ENCODE assay signal across 2 fruit fly cellular contexts in the genomic region with DNA sequence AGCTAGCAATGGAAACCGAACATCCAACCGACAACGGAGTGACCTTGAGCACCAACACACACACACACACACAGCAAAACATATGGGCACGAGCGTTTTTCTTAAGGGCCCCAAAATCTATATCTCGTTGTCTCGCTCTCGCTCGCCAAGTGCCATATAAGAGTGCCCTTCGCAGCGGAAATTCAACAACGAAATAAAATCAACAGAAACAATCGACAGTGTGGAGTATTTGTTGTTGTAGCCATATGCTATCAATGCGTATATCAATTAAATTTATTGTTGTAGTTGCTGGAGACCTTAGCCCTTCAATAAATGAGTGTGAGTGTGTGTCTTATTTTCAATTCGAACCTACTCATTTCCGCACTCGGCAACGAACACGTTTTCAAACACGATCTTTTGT.
TF ChIP-seq lines count a peak whose summit lies in the region.

No protein-coding gene starts in this region.

- TF ChIP-seq CTCF in whole organism, embryonic (GFP tag; optimal IDR thresholded peaks at IDR 0.05; lab: Kevin White, UChicago) = no peak

TF ChIP-seq in whole organism, embryonic, 481 proteins besides CTCF, POLR2A, EP300 and RAD21 (continues in another document):
- peak; percentile 89 for TF ChIP-seq Deaf1 (tag; optimal IDR thresholded peaks at IDR 0.05; lab: Kevin White, UChicago)
- peak; percentile 27 for TF ChIP-seq ATbp (GFP tag; optimal IDR thresholded peaks at IDR 0.05; lab: Kevin White, UChicago)
- TF ChIP-seq CG7372 (GFP tag; IDR thresholded peaks at IDR 0.05; lab: Robert Waterston, UW) = no peak
- peak; percentile 63 for TF ChIP-seq CG7987 (GFP tag; optimal IDR thresholded peaks at IDR 0.05; lab: Kevin White, UChicago)
- TF ChIP-seq CG18619 (GFP tag; optimal IDR thresholded peaks at IDR 0.05; lab: Kevin White, UChicago) = peak; percentile 21
- peak; percentile 53; the same call in 1 of the 2 replicates for TF ChIP-seq Awh (GFP tag; IDR thresholded peaks at IDR 0.05; lab: Robert Waterston, UW)
- TF ChIP-seq Atf-2 (GFP tag; optimal IDR thresholded peaks at IDR 0.05; lab: Kevin White, UChicago) = no peak
- TF ChIP-seq CrebB (tag; optimal IDR thresholded peaks at IDR 0.05; lab: Kevin White, UChicago) = peak; percentile 10
- TF ChIP-seq Hmr (GFP tag; optimal IDR thresholded peaks at IDR 0.05; lab: Kevin White, UChicago) = peak; percentile 30
- peak; percentile 49 for TF ChIP-seq CG13894 (tag; optimal IDR thresholded peaks at IDR 0.05; lab: Kevin White, UChicago)
- peak; percentile 12 for TF ChIP-seq CG6813 (GFP tag; optimal IDR thresholded peaks at IDR 0.05; lab: Kevin White, UChicago)
- no peak for TF ChIP-seq CG30431 (GFP tag; optimal IDR thresholded peaks at IDR 0.05; lab: Kevin White, UChicago)
- peak; percentile 94 for TF ChIP-seq mirr (GFP tag; optimal IDR thresholded peaks at IDR 0.05; lab: Kevin White, UChicago)
- TF ChIP-seq sd (tag; optimal IDR thresholded peaks at IDR 0.05; lab: Kevin White, UChicago) = peak; percentile 89
- TF ChIP-seq CG7839 (tag; optimal IDR thresholded peaks at IDR 0.05; lab: Kevin White, UChicago) = no peak
- TF ChIP-seq lab (GFP tag; optimal IDR thresholded peaks at IDR 0.05; lab: Kevin White, UChicago) = peak; percentile 64
- peak; percentile 40 for TF ChIP-seq CG13296 (GFP tag; optimal IDR thresholded peaks at IDR 0.05; lab: Kevin White, UChicago)
- TF ChIP-seq CG31365 (tag; optimal IDR thresholded peaks at IDR 0.05; lab: Kevin White, UChicago) = no peak
- 0 out of 2 replicates have a peak, but pooled peaks have one; percentile 35 for TF ChIP-seq CG4360 (GFP tag; IDR thresholded peaks at IDR 0.05; lab: Robert Waterston, UW)
- TF ChIP-seq Med (GFP tag; lab: Kevin White, UChicago) = peak; percentile 83
- TF ChIP-seq CG12769 (tag; optimal IDR thresholded peaks at IDR 0.05; lab: Kevin White, UChicago) = peak; percentile 81
- no peak for TF ChIP-seq CG7928 (GFP tag; optimal IDR thresholded peaks at IDR 0.05; lab: Kevin White, UChicago)
- no peak for TF ChIP-seq gsb-n (tag; optimal IDR thresholded peaks at IDR 0.05; lab: Kevin White, UChicago)
- peak; percentile 8 for TF ChIP-seq CG15011 (GFP tag; optimal IDR thresholded peaks at IDR 0.05; lab: Kevin White, UChicago)
- TF ChIP-seq cg (GFP tag; optimal IDR thresholded peaks at IDR 0.05; lab: Kevin White, UChicago) = peak; percentile 76
- peak; percentile 71 for TF ChIP-seq CG10543 (GFP tag; optimal IDR thresholded peaks at IDR 0.05; lab: Kevin White, UChicago)
- TF ChIP-seq unc-4 (GFP tag; IDR thresholded peaks at IDR 0.05; lab: Robert Waterston, UW; ENCODE audit: partially characterized antibody) = peak; percentile 31; the same call in 1 of the 2 replicates
- TF ChIP-seq hkb (optimal IDR thresholded peaks at IDR 0.05; lab: Kevin White, UChicago) = no peak
- peak; percentile 43 for TF ChIP-seq hkb (GFP tag; IDR thresholded peaks at IDR 0.05; lab: Robert Waterston, UW)
- TF ChIP-seq Antp (GFP tag; optimal IDR thresholded peaks at IDR 0.05; lab: Kevin White, UChicago) = no peak
- TF ChIP-seq grn (GFP tag; optimal IDR thresholded peaks at IDR 0.05; lab: Kevin White, UChicago) = peak; percentile 69
- TF ChIP-seq E2f2 (GFP tag; IDR thresholded peaks at IDR 0.05; lab: Robert Waterston, UW) = 0 out of 2 replicates have a peak, but pooled peaks have one; percentile 9
- TF ChIP-seq CG2678 (tag; optimal IDR thresholded peaks at IDR 0.05; lab: Kevin White, UChicago) = peak; percentile 16
- peak; percentile 100 for TF ChIP-seq chinmo (GFP tag; IDR thresholded peaks at IDR 0.05; lab: Robert Waterston, UW; ENCODE audit: partially characterized antibody)
- TF ChIP-seq GATAe (GFP tag; conservative IDR thresholded peaks at IDR 0.05; lab: Robert Waterston, UW) = peak; percentile 28; the same call in 1 of the 2 replicates
- TF ChIP-seq CG10274 (GFP tag; optimal IDR thresholded peaks at IDR 0.05; lab: Kevin White, UChicago) = no peak
- no peak for TF ChIP-seq bbx (GFP tag; IDR thresholded peaks at IDR 0.05; lab: Robert Waterston, UW; ENCODE audit: partially characterized antibody)
- TF ChIP-seq CG31441 (GFP tag; IDR thresholded peaks at IDR 0.05; lab: Robert Waterston, UW) = no peak
- TF ChIP-seq CG11560 (tag; IDR thresholded peaks at IDR 0.05; lab: Robert Waterston, UW) = no peak
- TF ChIP-seq pnt (GFP tag; optimal IDR thresholded peaks at IDR 0.05; lab: Kevin White, UChicago) = no peak
- TF ChIP-seq CG8281 (tag; optimal IDR thresholded peaks at IDR 0.05; lab: Kevin White, UChicago) = peak; percentile 50
- TF ChIP-seq dm (GFP tag; optimal IDR thresholded peaks at IDR 0.05; lab: Kevin White, UChicago) = peak; percentile 7

TF ChIP-seq in whole organism, prepupa, 60 proteins besides CTCF, POLR2A, EP300 and RAD21:
- TF ChIP-seq fkh (GFP tag; optimal IDR thresholded peaks at IDR 0.05; lab: Kevin White, UChicago) (peak; percentile 70), svp (GFP tag; lab: Kevin White, UChicago) (peak; percentile 40), Hr4 (GFP tag; optimal IDR thresholded peaks at IDR 0.05; lab: Kevin White, UChicago) (no peak)
